Fruit fly (Drosophila melanogaster): Measurements from ENCODE around the gene Rsph9.

Rsph9 gene

DNA sequence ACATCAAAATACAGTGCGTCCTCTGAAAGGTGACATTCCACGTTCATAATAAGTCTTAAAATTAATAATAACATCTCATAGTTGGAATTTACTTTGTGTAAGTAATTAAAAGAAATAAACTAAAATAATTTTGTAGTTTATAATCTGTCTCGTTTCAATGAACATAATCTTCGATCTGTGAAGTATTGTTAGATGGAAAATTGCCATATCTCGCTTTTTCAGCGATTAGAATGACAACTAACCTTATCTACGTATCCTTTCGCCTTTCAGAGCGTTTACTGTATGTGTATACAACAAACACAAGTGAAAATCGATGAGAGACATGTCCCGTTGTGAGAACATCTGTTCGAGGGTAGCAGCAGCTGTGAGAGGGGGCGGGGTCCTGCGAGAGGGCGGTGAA lies 30.1 kb downstream of the Rsph9 start:
- TF ChIP-seq D1 (tag; optimal IDR thresholded peaks at IDR 0.05), result peak; percentile 11
- TF ChIP-seq CG32121 (GFP tag; IDR thresholded peaks at IDR 0.05), result no peak
- peak; percentile 53 for TF ChIP-seq CG14655 (GFP tag; optimal IDR thresholded peaks at IDR 0.05)
- TF ChIP-seq gl (tag; optimal IDR thresholded peaks at IDR 0.05), result no peak
- peak; percentile 4 for TF ChIP-seq Pif1A (GFP tag; optimal IDR thresholded peaks at IDR 0.05)
- TF ChIP-seq CG8159 (tag; optimal IDR thresholded peaks at IDR 0.05), result peak; percentile 42
- peak; percentile 47 for TF ChIP-seq CG15710 (tag; optimal IDR thresholded peaks at IDR 0.05)
- TF ChIP-seq CG9948 (tag; optimal IDR thresholded peaks at IDR 0.05), result peak; percentile 29
- peak; percentile 34 for TF ChIP-seq CG8301 (tag; optimal IDR thresholded peaks at IDR 0.05)
- peak; percentile 16 for TF ChIP-seq CG17806 (tag; optimal IDR thresholded peaks at IDR 0.05)

DNA sequence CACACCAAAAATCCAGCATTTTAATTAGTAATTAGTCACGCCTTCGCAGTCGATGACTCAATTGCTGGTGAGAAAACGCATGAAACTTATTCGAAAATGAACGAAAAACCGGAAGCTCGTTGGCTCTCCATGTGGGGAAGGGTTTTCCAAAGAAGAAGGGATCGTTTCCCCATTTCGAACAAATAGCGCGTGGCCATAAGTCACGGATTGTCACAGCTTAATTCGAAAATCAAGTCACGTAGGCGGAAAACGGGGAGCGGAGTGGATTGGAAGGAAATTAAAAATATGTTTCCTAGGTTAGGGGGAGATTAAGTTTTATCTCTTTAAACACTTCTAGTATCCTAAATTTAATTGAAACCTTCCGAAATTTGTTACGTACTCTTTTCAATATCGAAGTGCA lies 30.8 kb downstream of the Rsph9 start:
- TF ChIP-seq EcR (GFP tag; optimal IDR thresholded peaks at IDR 0.05) (no peak), CG10348 (GFP tag; IDR thresholded peaks at IDR 0.05) (no peak), CG12605 (GFP tag; IDR thresholded peaks at IDR 0.05) (no peak), fd96Ca (GFP tag; IDR thresholded peaks at IDR 0.05) (no peak), CG4496 (GFP tag; IDR thresholded peaks at IDR 0.05) (no peak)

DNA sequence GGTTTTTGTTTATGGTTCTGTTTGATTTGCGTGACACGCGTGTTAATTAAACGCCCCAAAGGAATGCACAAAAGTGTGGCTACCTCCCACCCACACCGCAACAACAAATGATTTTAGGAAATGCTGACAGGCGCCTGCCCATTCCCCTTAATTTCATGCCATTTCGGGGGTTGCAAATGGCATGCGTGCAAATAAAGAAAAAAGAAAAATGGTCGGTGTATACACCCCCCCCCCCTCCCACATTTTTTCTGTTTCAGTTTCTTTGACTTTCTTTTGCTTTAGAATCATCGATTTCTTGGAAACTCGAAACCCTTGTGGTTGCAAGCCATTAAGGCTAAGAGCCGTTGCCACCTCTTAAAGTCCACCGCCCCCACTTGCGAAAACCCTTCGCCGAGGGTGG lies 31.4 kb downstream of the Rsph9 start:
- TF ChIP-seq CG15710 (tag; optimal IDR thresholded peaks at IDR 0.05) (peak; percentile 14), Pif1B (GFP tag; optimal IDR thresholded peaks at IDR 0.05) (no peak), CG14655 (GFP tag; optimal IDR thresholded peaks at IDR 0.05) (peak; percentile 28), CG8301 (tag; optimal IDR thresholded peaks at IDR 0.05) (peak; percentile 11), CG4496 (GFP tag; IDR thresholded peaks at IDR 0.05) (peak; percentile 46; the same call in 1 of the 3 replicates), CG8159 (tag; optimal IDR thresholded peaks at IDR 0.05) (no peak), Ets98B (GFP tag; IDR thresholded peaks at IDR 0.05) (peak; percentile 25; the same call in 1 of the 2 replicates), Snoo (tag; optimal IDR thresholded peaks at IDR 0.05) (no peak), fd96Ca (GFP tag; IDR thresholded peaks at IDR 0.05) (peak; percentile 66)

DNA sequence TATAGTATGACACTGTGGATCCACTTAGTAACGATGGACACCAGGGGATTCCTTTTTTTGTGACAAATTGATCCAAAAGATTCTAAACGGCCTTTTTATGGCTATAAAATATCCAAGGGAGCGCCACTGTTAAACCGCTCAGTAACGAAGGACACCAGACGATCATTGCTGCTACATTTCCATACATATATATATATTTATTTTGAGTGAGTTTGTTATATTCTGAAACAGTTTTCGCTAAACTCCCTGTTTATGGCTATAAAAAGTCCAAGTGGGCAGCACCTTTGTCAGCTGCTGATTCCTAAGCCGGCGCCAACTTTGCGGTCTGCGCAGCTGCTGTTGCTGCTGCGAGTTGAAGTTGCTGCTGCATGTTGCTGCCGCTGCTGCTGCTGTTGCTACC lies 31.9 kb downstream of the Rsph9 start:
- TF ChIP-seq EcR (GFP tag; optimal IDR thresholded peaks at IDR 0.05) (no peak), CG34367 (tag; optimal IDR thresholded peaks at IDR 0.05) (no peak), gl (tag; optimal IDR thresholded peaks at IDR 0.05) (no peak), CG13204 (GFP tag; optimal IDR thresholded peaks at IDR 0.05) (no peak), CG14655 (GFP tag; optimal IDR thresholded peaks at IDR 0.05) (no peak), CG12605 (GFP tag; IDR thresholded peaks at IDR 0.05) (no peak), CG10348 (GFP tag; IDR thresholded peaks at IDR 0.05) (no peak), CG17806 (tag; optimal IDR thresholded peaks at IDR 0.05) (no peak), rn (GFP tag; IDR thresholded peaks at IDR 0.05) (no peak), Pif1A (GFP tag; optimal IDR thresholded peaks at IDR 0.05) (no peak), Pif1B (GFP tag; optimal IDR thresholded peaks at IDR 0.05) (no peak), CG8159 (tag; optimal IDR thresholded peaks at IDR 0.05) (no peak), CG4496 (GFP tag; IDR thresholded peaks at IDR 0.05) (no peak), fd96Ca (GFP tag; IDR thresholded peaks at IDR 0.05) (no peak), CG8301 (tag; optimal IDR thresholded peaks at IDR 0.05) (no peak), Ets98B (GFP tag; IDR thresholded peaks at IDR 0.05) (no peak), CG9948 (tag; optimal IDR thresholded peaks at IDR 0.05) (no peak), Snoo (tag; optimal IDR thresholded peaks at IDR 0.05) (no peak)

DNA sequence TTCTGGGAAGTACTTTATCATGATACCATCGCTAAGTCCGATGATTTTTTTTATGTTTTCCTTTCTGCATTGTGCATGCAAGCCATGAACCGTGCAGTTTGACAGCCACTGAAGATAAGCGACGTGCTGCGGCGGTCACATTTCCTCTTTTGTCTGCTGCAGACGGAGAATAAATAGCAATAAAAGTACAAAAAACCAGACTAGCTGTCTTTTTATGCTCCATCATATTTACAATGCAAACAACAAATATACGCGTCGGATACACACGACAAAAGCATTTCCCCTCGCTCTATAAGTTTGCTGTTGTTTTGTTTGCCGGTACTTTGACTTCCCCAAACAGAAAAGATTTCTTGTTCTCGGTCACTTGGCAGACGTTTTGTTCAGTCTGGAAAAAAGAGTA lies 32.6 kb downstream of the Rsph9 start:
- TF ChIP-seq CG34367 (tag; optimal IDR thresholded peaks at IDR 0.05) (peak; percentile 54), rn (GFP tag; IDR thresholded peaks at IDR 0.05) (peak; percentile 19; the same call in 1 of the 2 replicates), Pif1B (GFP tag; optimal IDR thresholded peaks at IDR 0.05) (peak; percentile 66), CG14655 (GFP tag; optimal IDR thresholded peaks at IDR 0.05) (peak; percentile 35), Snoo (tag; optimal IDR thresholded peaks at IDR 0.05) (no peak), CG17806 (tag; optimal IDR thresholded peaks at IDR 0.05) (peak; percentile 14), CG12605 (GFP tag; IDR thresholded peaks at IDR 0.05) (no peak), CG15710 (tag; optimal IDR thresholded peaks at IDR 0.05) (peak; percentile 21), CG10348 (GFP tag; IDR thresholded peaks at IDR 0.05) (no peak), gl (tag; optimal IDR thresholded peaks at IDR 0.05) (peak; percentile 78), EcR (GFP tag; optimal IDR thresholded peaks at IDR 0.05) (peak; percentile 57), CG9948 (tag; optimal IDR thresholded peaks at IDR 0.05) (no peak), fd96Ca (GFP tag; IDR thresholded peaks at IDR 0.05) (no peak), CG8301 (tag; optimal IDR thresholded peaks at IDR 0.05) (no peak), CG13204 (GFP tag; optimal IDR thresholded peaks at IDR 0.05) (peak; percentile 74), CG32121 (GFP tag; IDR thresholded peaks at IDR 0.05) (peak; percentile 16; the same call in 1 of the 2 replicates), Pif1A (GFP tag; optimal IDR thresholded peaks at IDR 0.05) (peak; percentile 56), Ets98B (GFP tag; IDR thresholded peaks at IDR 0.05) (peak; percentile 25; the same call in 1 of the 2 replicates), CG8159 (tag; optimal IDR thresholded peaks at IDR 0.05) (peak; percentile 20), CG4496 (GFP tag; IDR thresholded peaks at IDR 0.05) (peak; percentile 61; the same call in 2 of the 3 replicates), D1 (tag; optimal IDR thresholded peaks at IDR 0.05) (no peak)

DNA sequence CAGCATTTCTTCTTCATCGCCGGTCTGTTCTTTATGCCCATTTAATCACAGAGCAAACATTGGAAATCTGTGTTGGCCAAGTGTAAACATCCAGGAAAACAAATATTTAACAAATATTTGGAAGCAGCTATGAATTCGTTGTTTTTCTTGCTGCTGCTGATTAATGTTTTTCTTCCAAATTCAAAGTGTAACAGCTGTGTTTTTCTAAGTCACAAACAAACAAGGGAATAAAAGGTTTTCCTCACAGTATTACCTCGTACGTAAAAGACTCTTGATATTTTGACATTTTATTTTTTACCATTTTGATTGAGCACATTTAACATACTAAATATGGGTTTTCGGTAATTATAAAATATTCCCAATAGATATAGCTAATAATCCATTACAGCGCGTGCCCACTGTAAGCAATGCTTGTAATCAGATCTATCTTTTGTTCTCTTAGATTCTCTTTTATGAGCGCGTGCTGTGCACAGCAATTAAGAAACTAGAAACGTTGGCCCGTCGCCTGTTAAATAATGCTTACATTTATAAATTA lies 33.6 kb downstream of the Rsph9 start:
- TF ChIP-seq Pif1A (GFP tag; optimal IDR thresholded peaks at IDR 0.05) (peak; percentile 74), CG10348 (GFP tag; IDR thresholded peaks at IDR 0.05) (peak; percentile 67; the same call in 1 of the 2 replicates), CG32121 (GFP tag; IDR thresholded peaks at IDR 0.05) (peak; percentile 84), fd96Ca (GFP tag; IDR thresholded peaks at IDR 0.05) (0 out of 3 replicates have a peak, but pooled peaks have one; percentile 42), D1 (tag; optimal IDR thresholded peaks at IDR 0.05) (no peak), CG13204 (GFP tag; optimal IDR thresholded peaks at IDR 0.05) (peak; percentile 3), CG4496 (GFP tag; IDR thresholded peaks at IDR 0.05) (peak; percentile 94), Pif1B (GFP tag; optimal IDR thresholded peaks at IDR 0.05) (peak; percentile 66), CG15710 (tag; optimal IDR thresholded peaks at IDR 0.05) (peak; percentile 71), gl (tag; optimal IDR thresholded peaks at IDR 0.05) (peak; percentile 45), CG8301 (tag; optimal IDR thresholded peaks at IDR 0.05) (peak; percentile 82), CG14655 (GFP tag; optimal IDR thresholded peaks at IDR 0.05) (peak; percentile 86), Snoo (tag; optimal IDR thresholded peaks at IDR 0.05) (peak; percentile 46), CG12605 (GFP tag; IDR thresholded peaks at IDR 0.05) (peak; percentile 84), rn (GFP tag; IDR thresholded peaks at IDR 0.05) (peak; percentile 51; the same call in 1 of the 2 replicates), CG17806 (tag; optimal IDR thresholded peaks at IDR 0.05) (peak; percentile 60), CG9948 (tag; optimal IDR thresholded peaks at IDR 0.05) (peak; percentile 59), CG34367 (tag; optimal IDR thresholded peaks at IDR 0.05) (peak; percentile 63), EcR (GFP tag; optimal IDR thresholded peaks at IDR 0.05) (no peak), Ets98B (GFP tag; IDR thresholded peaks at IDR 0.05) (peak; percentile 89), CG8159 (tag; optimal IDR thresholded peaks at IDR 0.05) (peak; percentile 67)

All from whole organism, pupa.